4 fruit fly cellular contexts compared by ENCODE assay signal in the genomic region with DNA sequence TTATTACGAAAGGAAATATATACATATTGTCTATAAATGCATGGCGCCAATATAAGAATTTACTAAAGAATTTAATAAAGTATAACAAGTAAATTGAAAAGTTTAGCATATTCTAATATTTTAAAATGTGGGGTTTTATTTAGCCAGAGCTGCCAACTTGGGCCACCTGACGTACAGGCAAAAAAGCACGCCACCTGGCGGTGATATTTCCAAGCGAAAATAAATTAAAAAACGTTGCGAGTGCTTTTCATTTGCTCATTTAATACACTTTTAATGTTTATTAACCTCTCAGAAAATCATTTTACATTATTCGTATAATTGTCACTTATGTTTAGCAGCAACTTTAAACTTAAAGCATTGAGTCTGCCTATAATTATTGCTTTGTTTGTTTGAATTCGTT.
A peak's percentile ranks its signal among the peaks of the same experiment; 100 is the strongest.
TF ChIP-seq lines count a peak whose summit lies in the region.

No protein-coding gene starts in this region.

- TF ChIP-seq CTCF in S2 (optimal IDR thresholded peaks at IDR 0.05; lab: Kevin White, UChicago): peak; percentile 66 to 86
- peak; percentile 89 for TF ChIP-seq CTCF in whole organism, embryonic (GFP tag; optimal IDR thresholded peaks at IDR 0.05; lab: Kevin White, UChicago)

TF ChIP-seq in whole organism, adult, 20 proteins besides CTCF, POLR2A, EP300 and RAD21:
- TF ChIP-seq kay (GFP tag; lab: Kevin White, UChicago; ENCODE audit: borderline replicate concordance): peak; percentile 56
- TF ChIP-seq CG7045 (GFP tag; optimal IDR thresholded peaks at IDR 0.05; lab: Kevin White, UChicago): no peak
- TF ChIP-seq cic (GFP tag; optimal IDR thresholded peaks at IDR 0.05; lab: Kevin White, UChicago): no peak
- TF ChIP-seq bab1 (GFP tag; optimal IDR thresholded peaks at IDR 0.05; lab: Kevin White, UChicago): no peak
- TF ChIP-seq pad (GFP tag; optimal IDR thresholded peaks at IDR 0.05; lab: Kevin White, UChicago): no peak
- no peak for TF ChIP-seq ovo (GFP tag; optimal IDR thresholded peaks at IDR 0.05; lab: Kevin White, UChicago)
- no peak for TF ChIP-seq CG5204 (GFP tag; optimal IDR thresholded peaks at IDR 0.05; lab: Kevin White, UChicago)
- no peak for TF ChIP-seq Clk (GFP tag; optimal IDR thresholded peaks at IDR 0.05; lab: Kevin White, UChicago)
- TF ChIP-seq CG33017 (tag; optimal IDR thresholded peaks at IDR 0.05; lab: Kevin White, UChicago): no peak

TF ChIP-seq in whole organism, embryonic, 481 proteins besides CTCF, POLR2A, EP300 and RAD21:
- no peak for TF ChIP-seq Opbp (GFP tag; IDR thresholded peaks at IDR 0.05; lab: Robert Waterston, UW; ENCODE audit: partially characterized antibody)
- TF ChIP-seq stwl (tag; optimal IDR thresholded peaks at IDR 0.05; lab: Kevin White, UChicago): peak; percentile 71
- no peak for TF ChIP-seq CG17829 (tag; optimal IDR thresholded peaks at IDR 0.05; lab: Kevin White, UChicago)
- TF ChIP-seq CG7963 (GFP tag; IDR thresholded peaks at IDR 0.05; lab: Robert Waterston, UW; ENCODE audit: partially characterized antibody): no peak
- TF ChIP-seq CG4282 (GFP tag; optimal IDR thresholded peaks at IDR 0.05; lab: Kevin White, UChicago): no peak
- no peak for TF ChIP-seq CG12071 (GFP tag; optimal IDR thresholded peaks at IDR 0.05; lab: Kevin White, UChicago)
- no peak for TF ChIP-seq CG10959 (GFP tag; IDR thresholded peaks at IDR 0.05; lab: Robert Waterston, UW)
- TF ChIP-seq ab (GFP tag; optimal IDR thresholded peaks at IDR 0.05; lab: Kevin White, UChicago): no peak
- peak; percentile 24 for TF ChIP-seq Med (GFP tag; lab: Kevin White, UChicago)
- no peak for TF ChIP-seq CG15514 (GFP tag; optimal IDR thresholded peaks at IDR 0.05; lab: Kevin White, UChicago)
- no peak for TF ChIP-seq fu2 (GFP tag; optimal IDR thresholded peaks at IDR 0.05; lab: Kevin White, UChicago)
- TF ChIP-seq CG12104 (GFP tag; optimal IDR thresholded peaks at IDR 0.05; lab: Kevin White, UChicago): no peak
- no peak for TF ChIP-seq aop (GFP tag; IDR thresholded peaks at IDR 0.05; lab: Robert Waterston, UW)
- TF ChIP-seq Pdp1 (GFP tag; optimal IDR thresholded peaks at IDR 0.05; lab: Kevin White, UChicago): no peak
- no peak for TF ChIP-seq CG8765 (GFP tag; IDR thresholded peaks at IDR 0.05; lab: Robert Waterston, UW)
- TF ChIP-seq CG13123 (GFP tag; optimal IDR thresholded peaks at IDR 0.05; lab: Kevin White, UChicago): no peak
- no peak for TF ChIP-seq CG15073 (GFP tag; optimal IDR thresholded peaks at IDR 0.05; lab: Kevin White, UChicago)
- no peak for TF ChIP-seq gt (GFP tag; IDR thresholded peaks at IDR 0.05; lab: Robert Waterston, UW)
- TF ChIP-seq CG16813 (GFP tag; IDR thresholded peaks at IDR 0.05; lab: Robert Waterston, UW; ENCODE audit: partially characterized antibody): no peak
- TF ChIP-seq tgo (GFP tag; IDR thresholded peaks at IDR 0.05; lab: Robert Waterston, UW): no peak
- no peak for TF ChIP-seq ase (GFP tag; IDR thresholded peaks at IDR 0.05; lab: Robert Waterston, UW)
- TF ChIP-seq B-H1 (GFP tag; IDR thresholded peaks at IDR 0.05; lab: Robert Waterston, UW): no peak
- no peak for TF ChIP-seq emc (GFP tag; optimal IDR thresholded peaks at IDR 0.05; lab: Kevin White, UChicago)
- TF ChIP-seq Rx (GFP tag; IDR thresholded peaks at IDR 0.05; lab: Robert Waterston, UW): no peak
- TF ChIP-seq Ada2b (GFP tag; IDR thresholded peaks at IDR 0.05; lab: Robert Waterston, UW): no peak
- TF ChIP-seq CG14050 (GFP tag; IDR thresholded peaks at IDR 0.05; lab: Robert Waterston, UW): no peak
- no peak for TF ChIP-seq dm (GFP tag; optimal IDR thresholded peaks at IDR 0.05; lab: Kevin White, UChicago)
- TF ChIP-seq Ravus (GFP tag; IDR thresholded peaks at IDR 0.05; lab: Robert Waterston, UW): no peak
- peak; percentile 93 for TF ChIP-seq trem (tag; optimal IDR thresholded peaks at IDR 0.05; lab: Kevin White, UChicago)
- TF ChIP-seq Dref (GFP tag; IDR thresholded peaks at IDR 0.05; lab: Robert Waterston, UW): no peak
- TF ChIP-seq bowl (GFP tag; IDR thresholded peaks at IDR 0.05; lab: Robert Waterston, UW): no peak
- peak; percentile 83 for TF ChIP-seq Dip2 (GFP tag; IDR thresholded peaks at IDR 0.05; lab: Robert Waterston, UW)
- TF ChIP-seq Fer1 (GFP tag; optimal IDR thresholded peaks at IDR 0.05; lab: Kevin White, UChicago): no peak

TF ChIP-seq in whole organism, wandering third instar larva, 38 proteins besides CTCF, POLR2A, EP300 and RAD21:
- TF ChIP-seq Rel (GFP tag; optimal IDR thresholded peaks at IDR 0.05; lab: Kevin White, UChicago) (no peak), Rel (tag; optimal IDR thresholded peaks at IDR 0.05; lab: Kevin White, UChicago) (peak; percentile 86), tai (GFP tag; optimal IDR thresholded peaks at IDR 0.05; lab: Kevin White, UChicago) (no peak)
